Fruit fly (Drosophila melanogaster): ENCODE results near the gene CG4456.
A peak's percentile ranks its signal among the peaks of the same experiment; 100 is the strongest.

DNA sequence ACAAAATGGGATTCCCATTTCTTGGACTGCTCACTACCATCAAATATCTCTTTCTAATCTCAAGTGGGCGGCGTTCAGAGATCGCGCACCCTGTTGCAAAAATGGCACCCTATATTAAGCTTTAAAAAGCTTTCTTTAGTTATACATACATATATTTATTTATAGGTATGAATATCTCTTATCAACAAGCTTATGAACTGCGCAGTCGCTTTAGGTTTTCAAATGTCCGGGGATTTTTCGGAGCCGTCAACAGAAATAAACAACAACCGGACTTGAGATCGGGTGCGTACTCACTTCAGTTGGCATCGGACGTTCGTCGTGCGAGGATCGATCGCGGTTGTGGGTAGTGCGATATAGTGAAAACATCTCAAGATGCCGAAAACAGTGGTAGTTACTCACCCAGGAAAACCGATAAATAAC, 23.2 kb upstream of the CG4456 start, which contains the start of gene PGRP-LF:
- TF ChIP-seq Abd-B (GFP tag; optimal IDR thresholded peaks at IDR 0.05) (no peak), brk (GFP tag; optimal IDR thresholded peaks at IDR 0.05) (peak; percentile 57)
